Worm (Caenorhabditis elegans) whole organism, L4 larva: ENCODE data around the gene K11C4.1.

ENCODE experiments used
- R02D3.7 ChIP-seq: fragments of 150-350 bp; sonication (generic microtip); optimal IDR thresholded peaks from 3 replicates; lab custom pipeline; 2014; ENCODE audit warnings: missing biosample characterization, missing genetic modification characterization
- ZK546.5 ChIP-seq, 2 experiments: sonication (generic microtip); optimal IDR thresholded peaks; 2 replicates each; lab custom pipeline; 2017; ENCODE audit warnings: missing biosample characterization in 2 of 2, missing genetic modification characterization in 2 of 2
- attf-4 ChIP-seq: sonication (generic microtip); optimal IDR thresholded peaks from 3 replicates; lab custom pipeline; 2017; ENCODE audit warnings: missing biosample characterization, missing genetic modification characterization
- daf-19 ChIP-seq: fragments of 200-800 bp; sonication (Bioruptor generic); conservative IDR thresholded peaks from 2 replicates; pipeline ENCODE4 v1.3.6; 2022; ENCODE audit warnings: missing genetic modification characterization, missing compliant biosample characterization
- fos-1 ChIP-seq: fragments of 150-350 bp; optimal IDR thresholded peaks from 2 replicates; lab custom pipeline; 2014; ENCODE audit warnings: missing biosample characterization, missing genetic modification characterization
- lin-13 ChIP-seq: fragments of 150-350 bp; optimal IDR thresholded peaks from 2 replicates; lab custom pipeline; 2014; ENCODE audit warnings: missing biosample characterization, missing genetic modification reagents, missing genetic modification characterization
- lir-3 ChIP-seq: sonication (generic microtip); optimal IDR thresholded peaks from 2 replicates; lab custom pipeline; 2016; ENCODE audit warnings: mild to moderate bottlenecking, missing genetic modification characterization, missing compliant biosample characterization
- mdl-1 ChIP-seq, 2 experiments: fragments of 150-350 bp in 1 of 2; sonication (generic microtip) in 1 of 2; optimal IDR thresholded peaks; 2 replicates each; lab custom pipeline; 2014 to 2017; ENCODE audit warnings: missing biosample characterization in 2 of 2, missing genetic modification characterization in 2 of 2
- nhr-76 ChIP-seq: fragments of 150-350 bp; optimal IDR thresholded peaks from 2 replicates; lab custom pipeline; 2014; ENCODE audit warnings: missing biosample characterization, missing genetic modification characterization
- snpc-4 ChIP-seq: fragments of 150-350 bp; optimal IDR thresholded peaks from 2 replicates; lab custom pipeline; 2014; ENCODE audit warnings: missing biosample characterization, missing genetic modification characterization
- zip-11 ChIP-seq: fragments of 200-800 bp; sonication (Bioruptor generic); IDR thresholded peaks from 2 replicates; pipeline ENCODE4 v1.3.6; 2022; ENCODE audit warnings: missing genetic modification characterization, missing compliant biosample characterization

DNA sequence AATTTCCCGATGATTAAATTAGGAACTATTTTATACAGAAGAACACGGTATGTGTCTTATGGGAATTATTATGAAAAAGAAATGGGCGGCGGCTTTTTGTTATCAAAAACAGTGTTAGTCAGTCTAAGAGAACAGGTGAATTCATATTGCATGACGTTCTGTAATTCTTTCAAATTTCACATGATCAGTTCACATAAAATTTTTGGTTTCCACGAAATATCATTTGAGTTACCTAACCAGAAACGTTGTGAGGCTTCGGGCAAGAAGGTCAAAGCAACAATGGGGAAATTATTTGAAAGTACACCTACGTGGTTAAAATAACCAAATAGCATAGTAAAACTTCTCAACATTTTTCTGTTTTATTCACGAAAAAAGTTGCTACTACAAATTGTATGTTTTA lies 39.1 kb downstream of the K11C4.1 start, which contains the start of gene Y57E12B.10:
- no peak for TF ChIP-seq ZK546.5 (tag; optimal IDR thresholded peaks at IDR 0.05; lab: Kevin White, UChicago)
- TF ChIP-seq fos-1 (tag; lab: Kevin White, UChicago), result no peak
- no peak for TF ChIP-seq lin-13 (GFP tag; lab: Kevin White, UChicago)
- TF ChIP-seq snpc-4 (tag; lab: Kevin White, UChicago), result no peak
- no peak for TF ChIP-seq lir-3 (tag; lab: Kevin White, UChicago)
- TF ChIP-seq nhr-76 (tag; lab: Kevin White, UChicago), result no peak
- TF ChIP-seq daf-19 (GFP tag; lab: Robert Waterston, UW), result no peak
- no peak for TF ChIP-seq R02D3.7 (tag; lab: Kevin White, UChicago)
- no peak for TF ChIP-seq mdl-1 (tag; optimal IDR thresholded peaks at IDR 0.05; lab: Kevin White, UChicago)
- no peak for TF ChIP-seq zip-11 (GFP tag; lab: Robert Waterston, UW)
- no peak for TF ChIP-seq attf-4 (tag; lab: Kevin White, UChicago)
